Worm (Caenorhabditis elegans) whole organism, L1 larva: Measurements from ENCODE around the gene glna-2.

Experiments
- C04F5.9 ChIP-seq: sonication (generic microtip); optimal IDR thresholded peaks from 2 replicates; lab custom pipeline; 2016; ENCODE audit warnings: missing genetic modification characterization, missing compliant biosample characterization
- C34B4.2 ChIP-seq: sonication (generic microtip); optimal IDR thresholded peaks from 2 replicates; lab custom pipeline; 2017; ENCODE audit warnings: mild to moderate bottlenecking, missing genetic modification characterization, missing compliant biosample characterization
- aly-2 ChIP-seq: fragments of 150-350 bp; optimal IDR thresholded peaks from 2 replicates; lab custom pipeline; 2014; ENCODE audit warnings: missing biosample characterization, missing genetic modification characterization
- ama-1 ChIP-seq: fragments of 150-350 bp; optimal IDR thresholded peaks from 2 replicates; lab custom pipeline; 2014
- dpl-1 ChIP-seq, 3 experiments: fragments of 150-350 bp in 2 of 3; sonication (generic microtip) in 1 of 3; optimal IDR thresholded peaks; 2 replicates each; lab custom pipeline; 2014 to 2017; ENCODE audit warnings: missing biosample characterization in 3 of 3, missing genetic modification characterization in 3 of 3, missing genetic modification reagents in 3 of 3
- dsc-1 ChIP-seq: sonication (generic microtip); optimal IDR thresholded peaks from 2 replicates; lab custom pipeline; 2016; ENCODE audit warnings: mild to moderate bottlenecking, missing genetic modification characterization, missing compliant biosample characterization
- efl-3 ChIP-seq: fragments of 200-800 bp; sonication (Bioruptor generic); optimal IDR thresholded peaks from 2 replicates; lab custom pipeline; 2018; ENCODE audit warnings: mild to moderate bottlenecking, missing genetic modification characterization, missing compliant biosample characterization
- egl-27 ChIP-seq, 2 experiments: fragments of 150-350 bp in 1 of 2; sonication (generic microtip); optimal IDR thresholded peaks; 3 replicates each; lab custom pipeline; 2017 to 2018; ENCODE audit warnings: missing biosample characterization in 2 of 2, missing genetic modification characterization in 2 of 2, missing genetic modification reagents in 2 of 2
- elt-2 ChIP-seq: sonication (generic microtip); optimal IDR thresholded peaks from 2 replicates; lab custom pipeline; 2016; ENCODE audit warnings: missing genetic modification characterization, mild to moderate bottlenecking, inconsistent platforms, missing compliant biosample characterization, missing genetic modification reagents
- elt-3 ChIP-seq, 6 experiments: fragments of 150-350 bp in 1 of 6; sonication (generic microtip); optimal IDR thresholded peaks; 2 replicates each; lab custom pipeline; 2017 to 2018; ENCODE audit warnings: missing biosample characterization in 6 of 6, missing genetic modification characterization in 6 of 6, inconsistent platforms in 1 of 6
- fkh-10 ChIP-seq: sonication (generic microtip); optimal IDR thresholded peaks from 2 replicates; lab custom pipeline; 2017; ENCODE audit warnings: missing biosample characterization, missing genetic modification reagents, missing genetic modification characterization
- fkh-4 ChIP-seq: sonication (generic microtip); optimal IDR thresholded peaks from 2 replicates; lab custom pipeline; 2016; ENCODE audit warnings: missing compliant biosample characterization, missing genetic modification characterization, borderline replicate concordance
- fos-1 ChIP-seq: fragments of 150-350 bp; optimal IDR thresholded peaks from 2 replicates; lab custom pipeline; 2014; ENCODE audit warnings: missing biosample characterization, missing genetic modification characterization
- grh-1 ChIP-seq: fragments of 200-800 bp; sonication (Bioruptor generic); IDR thresholded peaks from 2 replicates; pipeline ENCODE4 v1.3.6; 2022; ENCODE audit warnings: missing genetic modification reagents, missing genetic modification characterization, missing compliant biosample characterization
- irx-1 ChIP-seq: sonication (generic microtip); optimal IDR thresholded peaks from 2 replicates; lab custom pipeline; 2016; ENCODE audit warnings: missing genetic modification characterization, missing compliant biosample characterization
- jun-1 ChIP-seq: fragments of 150-350 bp; optimal IDR thresholded peaks from 2 replicates; lab custom pipeline; 2014; ENCODE audit warnings: missing biosample characterization, missing genetic modification reagents, missing genetic modification characterization
- lin-13 ChIP-seq: fragments of 150-350 bp; optimal IDR thresholded peaks from 2 replicates; lab custom pipeline; 2014; ENCODE audit warnings: missing biosample characterization, missing genetic modification reagents, missing genetic modification characterization
- lin-14 ChIP-seq: fragments of 200-800 bp; sonication (Bioruptor generic); optimal IDR thresholded peaks from 2 replicates; lab custom pipeline; 2018; ENCODE audit warnings: mild to moderate bottlenecking, missing genetic modification characterization, moderate library complexity, missing compliant biosample characterization
- lin-15B ChIP-seq: fragments of 150-350 bp; sonication (generic microtip); optimal IDR thresholded peaks from 3 replicates; lab custom pipeline; 2014; ENCODE audit warnings: missing biosample characterization, missing genetic modification characterization
- lin-39 ChIP-seq: fragments of 150-350 bp; optimal IDR thresholded peaks from 2 replicates; lab custom pipeline; 2014; ENCODE audit warnings: missing biosample characterization, missing genetic modification reagents, missing genetic modification characterization
- lsy-2 ChIP-seq, 2 experiments: fragments of 150-350 bp; optimal IDR thresholded peaks; 2 replicates each; lab custom pipeline; 2014; ENCODE audit warnings: missing biosample characterization in 2 of 2, missing genetic modification characterization in 2 of 2
- mab-9 ChIP-seq: fragments of 200-800 bp; sonication (Bioruptor generic); IDR thresholded peaks from 2 replicates; pipeline ENCODE4 v1.3.6; 2022; ENCODE audit warnings: missing genetic modification reagents, missing genetic modification characterization, missing compliant biosample characterization
- mdl-1 ChIP-seq, 2 experiments: fragments of 150-350 bp; optimal IDR thresholded peaks; 2 replicates each; lab custom pipeline; 2014 to 2017; ENCODE audit warnings: missing biosample characterization in 2 of 2, missing genetic modification characterization in 2 of 2, inconsistent platforms in 1 of 2
- mep-1 ChIP-seq: fragments of 150-350 bp; optimal IDR thresholded peaks from 2 replicates; lab custom pipeline; 2014; ENCODE audit warnings: missing biosample characterization, missing genetic modification characterization
- nhr-12 ChIP-seq: sonication (generic microtip); optimal IDR thresholded peaks from 2 replicates; lab custom pipeline; 2017; ENCODE audit warnings: missing biosample characterization, missing genetic modification characterization
- nhr-19 ChIP-seq: fragments of 200-800 bp; sonication (Bioruptor generic); conservative IDR thresholded peaks from 2 replicates; pipeline ENCODE4 v1.3.6; 2022; ENCODE audit warnings: missing genetic modification characterization, missing compliant biosample characterization
- nhr-20 ChIP-seq: sonication (generic microtip); optimal IDR thresholded peaks from 2 replicates; lab custom pipeline; 2016; ENCODE audit warnings: mild to moderate bottlenecking, missing genetic modification characterization, missing compliant biosample characterization
- nhr-237 ChIP-seq: fragments of 150-350 bp; optimal IDR thresholded peaks from 2 replicates; lab custom pipeline; 2014; ENCODE audit warnings: missing biosample characterization, missing genetic modification characterization
- nhr-28 ChIP-seq: fragments of 150-350 bp; optimal IDR thresholded peaks from 2 replicates; lab custom pipeline; 2014; ENCODE audit warnings: missing biosample characterization, missing genetic modification characterization
- nhr-71 ChIP-seq: sonication (generic microtip); optimal IDR thresholded peaks from 2 replicates; lab custom pipeline; 2016; ENCODE audit warnings: mild to moderate bottlenecking, missing genetic modification characterization, moderate library complexity, missing compliant biosample characterization
- nhr-76 ChIP-seq: sonication (generic microtip); optimal IDR thresholded peaks from 2 replicates; lab custom pipeline; 2017; ENCODE audit warnings: missing biosample characterization, missing genetic modification characterization
- nhr-77 ChIP-seq: fragments of 150-350 bp; optimal IDR thresholded peaks from 2 replicates; lab custom pipeline; 2014; ENCODE audit warnings: missing biosample characterization, missing genetic modification characterization
- nhr-85 ChIP-seq: sonication (generic microtip); peaks from one replicate; lab custom pipeline; 2016; ENCODE audit warnings: missing genetic modification characterization, inconsistent platforms, missing compliant biosample characterization
- nhr-90 ChIP-seq: sonication (generic microtip); optimal IDR thresholded peaks from 2 replicates; lab custom pipeline; 2016; ENCODE audit warnings: mild to moderate bottlenecking, missing genetic modification characterization, missing compliant biosample characterization; ENCODE audit not compliant: poor library complexity
- pax-3 ChIP-seq: fragments of 200-800 bp; sonication (Bioruptor generic); optimal IDR thresholded peaks from 2 replicates; lab custom pipeline; 2018; ENCODE audit warnings: mild to moderate bottlenecking, missing genetic modification characterization, moderate library complexity, missing compliant biosample characterization
- pqm-1 ChIP-seq: sonication (generic microtip); optimal IDR thresholded peaks from 3 replicates; lab custom pipeline; 2017; ENCODE audit warnings: missing biosample characterization, missing genetic modification characterization
- rnt-1 ChIP-seq: sonication (generic microtip); optimal IDR thresholded peaks from 2 replicates; lab custom pipeline; 2016; ENCODE audit warnings: mild to moderate bottlenecking, missing genetic modification characterization, moderate library complexity, missing compliant biosample characterization
- snu-23 ChIP-seq: sonication (generic microtip); optimal IDR thresholded peaks from 2 replicates; lab custom pipeline; 2016; ENCODE audit warnings: missing genetic modification characterization, missing compliant biosample characterization
- sox-4 ChIP-seq: sonication (generic microtip); optimal IDR thresholded peaks from 2 replicates; lab custom pipeline; 2016; ENCODE audit warnings: missing genetic modification characterization, missing compliant biosample characterization
- sptf-1 ChIP-seq: fragments of 150-350 bp; optimal IDR thresholded peaks from 2 replicates; lab custom pipeline; 2014; ENCODE audit warnings: missing biosample characterization, missing genetic modification characterization
- sup-37 ChIP-seq: fragments of 200-800 bp; sonication (Bioruptor generic); optimal IDR thresholded peaks from 2 replicates; lab custom pipeline; 2018; ENCODE audit warnings: mild to moderate bottlenecking, missing genetic modification characterization, missing compliant biosample characterization
- swsn-7 ChIP-seq: sonication (generic microtip); optimal IDR thresholded peaks from 2 replicates; lab custom pipeline; 2016; ENCODE audit warnings: missing genetic modification characterization, missing compliant biosample characterization
- tbx-2 ChIP-seq: sonication (generic microtip); optimal IDR thresholded peaks from 2 replicates; lab custom pipeline; 2016; ENCODE audit warnings: missing genetic modification characterization, missing compliant biosample characterization
- unc-130 ChIP-seq: fragments of 150-350 bp; optimal IDR thresholded peaks from 2 replicates; lab custom pipeline; 2017; ENCODE audit warnings: missing biosample characterization, missing genetic modification characterization, inconsistent platforms
- unc-86 ChIP-seq: sonication (generic microtip); optimal IDR thresholded peaks from 2 replicates; lab custom pipeline; 2016; ENCODE audit warnings: missing genetic modification characterization, missing compliant biosample characterization
- unc-98 ChIP-seq: fragments of 200-800 bp; sonication (Bioruptor generic); IDR thresholded peaks from 2 replicates; pipeline ENCODE4 v1.3.6; 2022; ENCODE audit warnings: missing genetic modification characterization, missing compliant biosample characterization
- vab-15 ChIP-seq: sonication (generic microtip); optimal IDR thresholded peaks from 2 replicates; lab custom pipeline; 2017; ENCODE audit warnings: missing genotype, mild to moderate bottlenecking, missing genetic modification characterization, missing compliant biosample characterization
- zag-1 ChIP-seq: fragments of 150-350 bp; optimal IDR thresholded peaks from 2 replicates; lab custom pipeline; 2014; ENCODE audit warnings: missing biosample characterization, missing genetic modification characterization
- ztf-11 ChIP-seq, 2 experiments: sonication (generic microtip); optimal IDR thresholded peaks; 2 replicates each; lab custom pipeline; 2016 to 2017; ENCODE audit warnings: missing genetic modification characterization in 2 of 2, missing biosample characterization in 1 of 2, missing compliant biosample characterization in 1 of 2
- ztf-4 ChIP-seq: fragments of 150-350 bp; optimal IDR thresholded peaks from 2 replicates; lab custom pipeline; 2014; ENCODE audit warnings: missing biosample characterization, missing genetic modification characterization

glna-2 gene

DNA sequence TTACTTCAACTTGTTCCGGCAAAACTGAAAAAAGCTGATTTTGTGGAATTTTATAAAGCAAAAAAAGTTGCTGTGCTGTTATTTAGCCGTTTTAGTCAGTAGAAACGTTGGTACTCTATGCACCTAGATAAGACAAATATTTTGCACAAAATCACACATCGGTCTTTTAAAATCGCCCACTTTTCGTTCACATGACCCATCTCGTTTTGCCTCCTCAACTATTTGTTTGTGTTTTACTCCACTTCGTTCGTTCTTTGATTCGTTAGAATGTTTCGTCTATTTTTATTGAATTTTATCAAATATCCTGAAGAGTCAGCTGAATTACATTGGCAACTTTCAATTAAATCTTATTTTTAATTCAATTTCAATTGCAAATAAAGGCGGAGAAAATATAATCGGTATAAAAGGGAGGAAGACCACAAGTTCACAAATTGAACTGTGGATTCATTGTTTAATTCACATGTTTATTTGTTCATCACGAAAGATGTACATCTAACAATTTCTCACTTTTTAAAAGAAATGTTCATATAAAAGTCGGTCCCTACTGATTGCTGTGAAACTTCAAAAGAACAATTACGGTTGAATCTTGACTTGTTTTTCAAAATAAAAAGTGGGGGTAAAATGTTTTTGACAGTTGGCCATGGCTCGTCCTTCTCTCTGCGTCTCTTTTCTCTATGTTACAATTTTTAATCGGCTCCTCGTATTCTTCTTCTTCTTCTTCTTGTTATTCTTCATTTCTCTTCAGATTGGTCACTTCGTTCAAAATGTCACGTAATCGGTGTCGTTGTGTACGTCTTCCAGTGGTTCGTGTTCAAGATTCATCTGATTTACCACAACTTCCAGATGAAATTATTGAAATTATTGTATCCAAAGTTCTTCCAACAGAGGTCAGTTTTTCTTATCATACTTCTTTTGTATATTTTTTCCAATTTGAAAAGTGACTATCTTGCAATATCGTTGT lies 3.9 kb downstream of the glna-2 start, which contains the start of gene DH11.2 (continued):
- TF ChIP-seq vab-15 (tag; lab: Kevin White, UChicago) (no peak), unc-130 (tag; lab: Kevin White, UChicago) (peak; percentile 62), lin-15B (tag; lab: Kevin White, UChicago) (no peak), fkh-4 (tag; lab: Kevin White, UChicago) (no peak), nhr-12 (tag; lab: Kevin White, UChicago) (no peak), fkh-10 (GFP tag; lab: Kevin White, UChicago) (no peak), lin-39 (tag; lab: Kevin White, UChicago) (no peak), sptf-1 (tag; lab: Kevin White, UChicago) (no peak), C34B4.2 (no peak), C04F5.9 (tag; lab: Kevin White, UChicago) (no peak), sox-4 (no peak), aly-2 (no peak), irx-1 (tag; lab: Kevin White, UChicago) (no peak), mab-9 (GFP tag; lab: Robert Waterston, UW) (no peak), unc-86 (tag; lab: Kevin White, UChicago) (no peak), egl-27 (tag; optimal IDR thresholded peaks at IDR 0.05; lab: Kevin White, UChicago) (no peak), zag-1 (tag; lab: Kevin White, UChicago) (no peak), lsy-2 (tag; optimal IDR thresholded peaks at IDR 0.05; lab: Kevin White, UChicago) (peak in 1 of 2 experiments; percentile 1), pqm-1 (tag; lab: Kevin White, UChicago) (no peak), efl-3 (no peak), elt-3 (tag; optimal IDR thresholded peaks at IDR 0.05; lab: Kevin White, UChicago) (peak in 1 of 6 experiments; percentile 56), dsc-1 (tag; lab: Kevin White, UChicago) (no peak), rnt-1 (tag; lab: Kevin White, UChicago) (no peak), fos-1 (tag; lab: Kevin White, UChicago) (no peak), swsn-7 (tag; lab: Kevin White, UChicago) (peak; percentile 21), jun-1 (tag; lab: Kevin White, UChicago) (no peak), nhr-76 (tag; lab: Kevin White, UChicago) (no peak), nhr-71 (tag; lab: Kevin White, UChicago) (peak; percentile 73), elt-2 (tag; lab: Kevin White, UChicago) (peak; percentile 49), nhr-28 (tag; lab: Kevin White, UChicago) (no peak), pax-3 (tag; lab: Kevin White, UChicago) (no peak), grh-1 (GFP tag; lab: Robert Waterston, UW) (no peak), ama-1 (no peak), ztf-11 (tag; optimal IDR thresholded peaks at IDR 0.05; lab: Kevin White, UChicago) (no peak)

DNA sequence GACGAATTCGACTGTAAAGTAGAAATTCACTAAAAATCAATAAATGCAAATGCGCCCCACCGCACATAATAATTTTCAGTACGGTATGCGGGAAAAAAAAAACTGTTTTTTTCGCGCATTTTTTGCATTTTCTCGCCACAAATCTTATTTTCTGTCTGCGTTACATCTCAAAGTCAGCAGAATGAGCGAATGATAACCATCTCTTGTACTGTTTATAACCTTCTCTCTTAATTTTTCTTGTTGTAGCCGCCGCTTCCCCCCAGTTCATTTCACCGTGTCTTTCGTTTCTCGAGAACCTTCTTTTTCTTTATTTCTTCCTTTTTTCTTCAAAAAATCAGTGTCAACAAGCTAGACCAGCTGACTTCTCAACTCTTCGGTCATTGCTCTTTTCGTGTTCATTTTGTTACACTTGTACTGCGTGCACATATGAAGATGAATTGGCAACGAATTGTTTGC lies 7.1 kb downstream of the glna-2 start:
- TF ChIP-seq nhr-85 (tag; lab: Kevin White, UChicago) (peak; percentile 81), elt-3 (tag; optimal IDR thresholded peaks at IDR 0.05; lab: Kevin White, UChicago) (peak in 4 of 6 experiments; percentile 5 to 45 (median 30)), dpl-1 (GFP tag; optimal IDR thresholded peaks at IDR 0.05; lab: Kevin White, UChicago) (peak in 1 of 3 experiments; percentile 22), mdl-1 (tag; optimal IDR thresholded peaks at IDR 0.05; lab: Kevin White, UChicago) (peak in 1 of 2 experiments; percentile 51), rnt-1 (tag; lab: Kevin White, UChicago) (peak; percentile 31), lsy-2 (tag; optimal IDR thresholded peaks at IDR 0.05; lab: Kevin White, UChicago) (peak in 1 of 2 experiments; percentile 48), nhr-71 (tag; lab: Kevin White, UChicago) (peak; percentile 28), tbx-2 (tag; lab: Kevin White, UChicago) (peak; percentile 33), unc-98 (no peak), lin-13 (peak; percentile 33), swsn-7 (tag; lab: Kevin White, UChicago) (peak; percentile 42), nhr-20 (peak; percentile 68), lin-14 (GFP tag; lab: Kevin White, UChicago) (peak; percentile 24), ztf-4 (peak; percentile 16), mep-1 (tag; lab: Kevin White, UChicago) (peak; percentile 42), nhr-90 (tag; lab: Kevin White, UChicago) (peak; percentile 24), snu-23 (GFP tag; lab: Kevin White, UChicago) (peak; percentile 32), nhr-77 (tag; lab: Kevin White, UChicago) (peak; percentile 52), nhr-19 (GFP tag; lab: Robert Waterston, UW) (peak; percentile 5; the same call in 1 of the 2 replicates), sup-37 (GFP tag; lab: Kevin White, UChicago) (no peak), nhr-237 (tag; lab: Kevin White, UChicago) (no peak)
